ENCODE assay signal across 8 worm cellular contexts in genomic region chrII:8964835-8965234, ce11.
TF ChIP-seq lines count a peak whose summit lies in the region.

Gene ndub-3 (minus strand): TSS chrII:8964890.
Gene C18E9.2 (plus strand): TSS chrII:8965006.

TF ChIP-seq in whole organism, L1 larva, 84 proteins besides CTCF, POLR2A, EP300 and RAD21 (continues in another document):
- TF ChIP-seq rnt-1 (tag; optimal IDR thresholded peaks at IDR 0.05; lab: Kevin White, UChicago) (peak; percentile 26), ceh-63 (GFP tag; optimal IDR thresholded peaks at IDR 0.05; lab: Kevin White, UChicago) (no peak), dpl-1 (GFP tag; optimal IDR thresholded peaks at IDR 0.05; lab: Kevin White, UChicago) (peak; percentile 38 to 66 (median 56)), tbx-2 (tag; optimal IDR thresholded peaks at IDR 0.05; lab: Kevin White, UChicago) (peak; percentile 6), nhr-47 (tag; optimal IDR thresholded peaks at IDR 0.05; lab: Kevin White, UChicago) (peak; percentile 1), lin-35 (GFP tag; optimal IDR thresholded peaks at IDR 0.05; lab: Kevin White, UChicago) (peak; percentile 59 to 79), C16A3.4 (tag; optimal IDR thresholded peaks at IDR 0.05; lab: Kevin White, UChicago) (peak; percentile 55), ztf-11 (tag; optimal IDR thresholded peaks at IDR 0.05; lab: Kevin White, UChicago) (no peak), efl-1 (optimal IDR thresholded peaks at IDR 0.05; lab: Kevin White, UChicago) (peak; percentile 66 to 67), efl-1 (GFP tag; optimal IDR thresholded peaks at IDR 0.05 in 1 of 2; lab: Kevin White, UChicago) (peak; percentile 48 to 95), snu-23 (GFP tag; optimal IDR thresholded peaks at IDR 0.05; lab: Kevin White, UChicago) (peak; percentile 32)

TF ChIP-seq in whole organism, L2 larva, 48 proteins besides CTCF, POLR2A, EP300 and RAD21:
- no peak for TF ChIP-seq aly-2 (tag; optimal IDR thresholded peaks at IDR 0.05; lab: Kevin White, UChicago)
- TF ChIP-seq C34F6.9 (tag; optimal IDR thresholded peaks at IDR 0.05; lab: Kevin White, UChicago) = peak; percentile 55
- peak; percentile 40 for TF ChIP-seq crh-2 (tag; optimal IDR thresholded peaks at IDR 0.05; lab: Kevin White, UChicago)
- TF ChIP-seq nhr-129 (tag; optimal IDR thresholded peaks at IDR 0.05; lab: Kevin White, UChicago) = peak; percentile 60
- TF ChIP-seq lsy-2 (tag; optimal IDR thresholded peaks at IDR 0.05; lab: Kevin White, UChicago) = peak in 1 of 2 experiments; percentile 66
- peak; percentile 78 for TF ChIP-seq unc-55 (GFP tag; optimal IDR thresholded peaks at IDR 0.05; lab: Kevin White, UChicago)
- no peak for TF ChIP-seq blmp-1 (tag; optimal IDR thresholded peaks at IDR 0.05; lab: Kevin White, UChicago; ENCODE audit: insufficient read depth)
- no peak for TF ChIP-seq sma-3 (GFP tag; optimal IDR thresholded peaks at IDR 0.05; lab: Kevin White, UChicago)
- TF ChIP-seq fos-1 (tag; optimal IDR thresholded peaks at IDR 0.05; lab: Kevin White, UChicago) = peak; percentile 32
- TF ChIP-seq lin-11 (tag; optimal IDR thresholded peaks at IDR 0.05; lab: Kevin White, UChicago) = peak; percentile 52

TF ChIP-seq in whole organism, L3 larva, 47 proteins besides CTCF, POLR2A, EP300 and RAD21 (continues in another document):
- TF ChIP-seq nhr-25 (tag; optimal IDR thresholded peaks at IDR 0.05; lab: Kevin White, UChicago) (peak; percentile 44), fkh-10 (GFP tag; optimal IDR thresholded peaks at IDR 0.05; lab: Kevin White, UChicago) (no peak), nhr-43 (tag; optimal IDR thresholded peaks at IDR 0.05; lab: Kevin White, UChicago; ENCODE audit: poor library complexity, severe bottlenecking) (no peak), nhr-67 (tag; optimal IDR thresholded peaks at IDR 0.05; lab: Kevin White, UChicago) (no peak), daf-12 (tag; optimal IDR thresholded peaks at IDR 0.05; lab: Kevin White, UChicago) (no peak), zag-1 (tag; optimal IDR thresholded peaks at IDR 0.05; lab: Kevin White, UChicago) (no peak), tbx-2 (tag; optimal IDR thresholded peaks at IDR 0.05; lab: Kevin White, UChicago) (no peak), nhr-76 (tag; optimal IDR thresholded peaks at IDR 0.05; lab: Kevin White, UChicago) (no peak), snpc-4 (tag; optimal IDR thresholded peaks at IDR 0.05; lab: Kevin White, UChicago) (no peak), ama-1 (optimal IDR thresholded peaks at IDR 0.05; lab: Kevin White, UChicago) (no peak), skn-1 (tag; optimal IDR thresholded peaks at IDR 0.05; lab: Kevin White, UChicago) (no peak), jun-1 (tag; optimal IDR thresholded peaks at IDR 0.05; lab: Kevin White, UChicago) (no peak)

TF ChIP-seq in whole organism, L4 larva, 104 proteins besides CTCF, POLR2A, EP300 and RAD21 (continues in another document):
- TF ChIP-seq Y48G9A.11 (GFP tag; IDR thresholded peaks at IDR 0.05; lab: Robert Waterston, UW) = no peak
- no peak for TF ChIP-seq nhr-28 (tag; optimal IDR thresholded peaks at IDR 0.05; lab: Kevin White, UChicago)
- peak in 1 of 2 experiments; percentile 13 for TF ChIP-seq hif-1 (tag; optimal IDR thresholded peaks at IDR 0.05; lab: Kevin White, UChicago)
- TF ChIP-seq F44E2.7 (GFP tag; IDR thresholded peaks at IDR 0.05; lab: Robert Waterston, UW) = no peak
- no peak for TF ChIP-seq vab-7 (GFP tag; IDR thresholded peaks at IDR 0.05; lab: Robert Waterston, UW)
- peak; percentile 37 for TF ChIP-seq nhr-77 (tag; optimal IDR thresholded peaks at IDR 0.05; lab: Kevin White, UChicago)
- peak; percentile 32 for TF ChIP-seq hlh-11 (tag; optimal IDR thresholded peaks at IDR 0.05; lab: Kevin White, UChicago)
- TF ChIP-seq zip-2 (tag; optimal IDR thresholded peaks at IDR 0.05; lab: Kevin White, UChicago) = no peak
- peak in 1 of 2 experiments; percentile 62 for TF ChIP-seq lsy-2 (tag; optimal IDR thresholded peaks at IDR 0.05; lab: Kevin White, UChicago)
- peak in 1 of 2 experiments; percentile 87 for TF ChIP-seq unc-62 (GFP tag; optimal IDR thresholded peaks at IDR 0.05 in 1 of 2; lab: Kevin White, UChicago)
- TF ChIP-seq unc-62 (tag; optimal IDR thresholded peaks at IDR 0.05; lab: Kevin White, UChicago) = no peak
- TF ChIP-seq mes-2 (tag; optimal IDR thresholded peaks at IDR 0.05; lab: Kevin White, UChicago; ENCODE audit: poor library complexity, severe bottlenecking) = peak; percentile 63

TF ChIP-seq in whole organism, late embryonic, 69 proteins besides CTCF, POLR2A, EP300 and RAD21:
- TF ChIP-seq C08G9.2 (tag; optimal IDR thresholded peaks at IDR 0.05; lab: Kevin White, UChicago) (no peak), ttx-3 (tag; optimal IDR thresholded peaks at IDR 0.05; lab: Kevin White, UChicago) (peak; percentile 14)

TF ChIP-seq in whole organism, midembryonic, 9 proteins besides CTCF, POLR2A, EP300 and RAD21:
- no peak for TF ChIP-seq T22C8.4 (GFP tag; IDR thresholded peaks at IDR 0.05; lab: Robert Waterston, UW)
- TF ChIP-seq ztf-23 (GFP tag; IDR thresholded peaks at IDR 0.05; lab: Robert Waterston, UW) = 0 out of 2 replicates have a peak, but pooled peaks have one; percentile 48
TF ChIP-seq in whole organism, midembryonic: peak in this region for 1.

TF ChIP-seq in whole organism, mixed stage, embryonic, 35 proteins besides CTCF, POLR2A, EP300 and RAD21:
- peak; percentile 11 for TF ChIP-seq nhr-237 (tag; optimal IDR thresholded peaks at IDR 0.05; lab: Kevin White, UChicago)
- no peak for TF ChIP-seq zip-8 (tag; optimal IDR thresholded peaks at IDR 0.05; lab: Kevin White, UChicago)
- no peak for TF ChIP-seq unc-62 (GFP tag; optimal IDR thresholded peaks at IDR 0.05; lab: Kevin White, UChicago)
- no peak for TF ChIP-seq elt-1 (tag; optimal IDR thresholded peaks at IDR 0.05; lab: Kevin White, UChicago; ENCODE audit: borderline replicate concordance, insufficient read depth)
- TF ChIP-seq hlh-1 (tag; optimal IDR thresholded peaks at IDR 0.05; lab: Kevin White, UChicago) = peak; percentile 54
- TF ChIP-seq ceh-39 (tag; optimal IDR thresholded peaks at IDR 0.05; lab: Kevin White, UChicago) = no peak
- TF ChIP-seq tbx-8 (GFP tag; optimal IDR thresholded peaks at IDR 0.05; lab: Kevin White, UChicago) = no peak
- no peak for TF ChIP-seq bed-3 (GFP tag; optimal IDR thresholded peaks at IDR 0.05; lab: Kevin White, UChicago)
- TF ChIP-seq elt-3 (tag; optimal IDR thresholded peaks at IDR 0.05; lab: Kevin White, UChicago) = no peak
- no peak for TF ChIP-seq lsy-2 (tag; optimal IDR thresholded peaks at IDR 0.05; lab: Kevin White, UChicago)
- no peak for TF ChIP-seq M03D4.4 (tag; optimal IDR thresholded peaks at IDR 0.05; lab: Kevin White, UChicago)
- TF ChIP-seq cnd-1 (tag; optimal IDR thresholded peaks at IDR 0.05; lab: Kevin White, UChicago) = no peak
- TF ChIP-seq ces-1 (GFP tag; optimal IDR thresholded peaks at IDR 0.05; lab: Kevin White, UChicago) = peak; percentile 5
- TF ChIP-seq unc-39 (tag; optimal IDR thresholded peaks at IDR 0.05; lab: Kevin White, UChicago) = no peak
- peak; percentile 72 for TF ChIP-seq mep-1 (tag; optimal IDR thresholded peaks at IDR 0.05; lab: Kevin White, UChicago)
- TF ChIP-seq lin-32 (GFP tag; optimal IDR thresholded peaks at IDR 0.05; lab: Kevin White, UChicago) = no peak
- TF ChIP-seq pha-4 (tag; optimal IDR thresholded peaks at IDR 0.05; lab: Kevin White, UChicago) = no peak
- TF ChIP-seq ceh-43 (GFP tag; optimal IDR thresholded peaks at IDR 0.05; lab: Kevin White, UChicago) = no peak
- TF ChIP-seq nhr-76 (tag; optimal IDR thresholded peaks at IDR 0.05; lab: Kevin White, UChicago) = no peak

TF ChIP-seq in whole organism, young adult, 124 proteins besides CTCF, POLR2A, EP300 and RAD21:
- TF ChIP-seq let-607 (tag; optimal IDR thresholded peaks at IDR 0.05; lab: Kevin White, UChicago) (peak; percentile 86 to 93), dox-1 (GFP tag; IDR thresholded peaks at IDR 0.05; lab: Robert Waterston, UW) (peak; percentile 52; the same call in 1 of the 2 replicates), madf-10 (tag; optimal IDR thresholded peaks at IDR 0.05; lab: Kevin White, UChicago) (no peak), nhr-80 (tag; optimal IDR thresholded peaks at IDR 0.05; lab: Kevin White, UChicago) (peak; percentile 29), akir-1 (GFP tag; optimal IDR thresholded peaks at IDR 0.05; lab: Kevin White, UChicago) (no peak), die-1 (tag; optimal IDR thresholded peaks at IDR 0.05; lab: Kevin White, UChicago) (no peak), cebp-1 (GFP tag; IDR thresholded peaks at IDR 0.05; lab: Robert Waterston, UW) (no peak), cebp-1 (tag; optimal IDR thresholded peaks at IDR 0.05; lab: Kevin White, UChicago) (peak; percentile 37), attf-5 (GFP tag; optimal IDR thresholded peaks at IDR 0.05; lab: Kevin White, UChicago) (peak; percentile 58)
